Fruit fly (Drosophila melanogaster) whole organism, embryonic: ENCODE data around the gene CG4497.

ENCODE experiments used
- B-H2 ChIP-seq: fragments of 200-800 bp; sonication (Bioruptor generic); optimal IDR thresholded peaks from 2 replicates; lab custom pipeline; 2018; ENCODE audit warnings: missing biosample characterization, mild to moderate bottlenecking, missing genetic modification characterization
- CG10654 ChIP-seq: fragments of 200-800 bp; sonication (Bioruptor generic); optimal IDR thresholded peaks from 2 replicates; lab custom pipeline; 2016; ENCODE audit warnings: missing biosample characterization, missing genetic modification characterization
- CG10959 ChIP-seq: fragments of 200-800 bp; sonication (Bioruptor generic); IDR thresholded peaks from 2 replicates; pipeline ENCODE4 v1.3.6; 2022; ENCODE audit warnings: missing biosample characterization, missing genetic modification characterization
- CG12769 ChIP-seq: fragments of 200-800 bp; sonication (Bioruptor generic); optimal IDR thresholded peaks from 2 replicates; lab custom pipeline; 2019; ENCODE audit warnings: missing biosample characterization, mild to moderate bottlenecking, missing genetic modification characterization, moderate library complexity
- CG12942 ChIP-seq: fragments of 200-800 bp; sonication (Bioruptor generic); optimal IDR thresholded peaks from 3 replicates; lab custom pipeline; 2016; ENCODE audit warnings: missing biosample characterization, missing genetic modification characterization
- CG13775 ChIP-seq: fragments of 200-800 bp; sonication (Bioruptor generic); optimal IDR thresholded peaks from 3 replicates; lab custom pipeline; 2017; ENCODE audit warnings: missing biosample characterization, mild to moderate bottlenecking, missing genetic modification characterization
- CG14965 ChIP-seq: fragments of 200-800 bp; sonication (Bioruptor generic); optimal IDR thresholded peaks from 2 replicates; lab custom pipeline; 2016; ENCODE audit warnings: missing biosample characterization, missing genetic modification characterization, borderline replicate concordance
- CG15601 ChIP-seq: fragments of 200-800 bp; sonication (Bioruptor generic); optimal IDR thresholded peaks from 3 replicates; lab custom pipeline; 2019; ENCODE audit warnings: missing biosample characterization, mild to moderate bottlenecking, missing genetic modification characterization, moderate library complexity
- CG1602 ChIP-seq: fragments of 200-800 bp; sonication (Bioruptor generic); optimal IDR thresholded peaks from 3 replicates; lab custom pipeline; 2016; ENCODE audit warnings: missing biosample characterization, missing genetic modification characterization
- CG16813 ChIP-seq: fragments of 200-800 bp; sonication (Bioruptor generic); IDR thresholded peaks from 3 replicates; pipeline ENCODE4 v1.3.6; 2022; ENCODE audit warnings: missing biosample characterization, missing genetic modification characterization; ENCODE audit not compliant: partially characterized antibody
- CG18262 ChIP-seq: fragments of 200-800 bp; optimal IDR thresholded peaks from 3 replicates; lab custom pipeline; 2019; ENCODE audit warnings: missing biosample characterization, mild to moderate bottlenecking, missing genetic modification characterization, moderate library complexity
- CG2129 ChIP-seq: fragments of 200-800 bp; sonication (Bioruptor generic); IDR thresholded peaks from 2 replicates; pipeline ENCODE4 v1.3.6; 2022; ENCODE audit warnings: missing biosample characterization, missing genetic modification characterization; ENCODE audit not compliant: partially characterized antibody
- CG31388 ChIP-seq: fragments of 200-800 bp; sonication (Bioruptor generic); optimal IDR thresholded peaks from 2 replicates; lab custom pipeline; 2016; ENCODE audit warnings: missing biosample characterization, missing genetic modification characterization
- CG33557 ChIP-seq: fragments of 200-800 bp; sonication (Bioruptor generic); optimal IDR thresholded peaks from 2 replicates; lab custom pipeline; 2019; ENCODE audit warnings: missing biosample characterization, mild to moderate bottlenecking, missing genetic modification characterization, moderate library complexity
- CG34224 ChIP-seq: fragments of 200-800 bp; sonication (Bioruptor generic); IDR thresholded peaks from 3 replicates; pipeline ENCODE4 v1.3.6; 2022; ENCODE audit warnings: missing biosample characterization, missing genetic modification characterization; ENCODE audit not compliant: partially characterized antibody
- CG5245 ChIP-seq: fragments of 200-800 bp; sonication (Bioruptor generic); optimal IDR thresholded peaks from 3 replicates; lab custom pipeline; 2016; ENCODE audit warnings: missing biosample characterization, missing genetic modification characterization
- CG6765 ChIP-seq: fragments of 200-800 bp; sonication (Bioruptor generic); optimal IDR thresholded peaks from 3 replicates; lab custom pipeline; 2017; ENCODE audit warnings: missing biosample characterization, mild to moderate bottlenecking, missing genetic modification characterization
- CG7372 ChIP-seq: fragments of 200-800 bp; sonication (Bioruptor generic); IDR thresholded peaks from 2 replicates; pipeline ENCODE4 v1.3.6; 2022; ENCODE audit warnings: missing biosample characterization, missing genetic modification characterization
- CG9797 ChIP-seq: fragments of 200-800 bp; sonication (Bioruptor generic); optimal IDR thresholded peaks from 3 replicates; lab custom pipeline; 2018; ENCODE audit warnings: missing biosample characterization, mild to moderate bottlenecking, missing genetic modification characterization
- D ChIP-seq, 2 experiments: fragments of 200-800 bp in 1 of 2; fragments of >200 bp in 1 of 2; sonication (Bioruptor generic) in 1 of 2; optimal IDR thresholded peaks; 2 replicates in 1 of 2; 3 replicates in 1 of 2; lab custom pipeline; 2017; ENCODE audit warnings: mild to moderate bottlenecking in 1 of 2, missing biosample characterization in 1 of 2, missing genetic modification characterization in 1 of 2, missing genetic modification reagents in 1 of 2
- Dip2 ChIP-seq: fragments of 200-800 bp; sonication (Bioruptor generic); IDR thresholded peaks from 2 replicates; pipeline ENCODE4 v1.3.6; 2022; ENCODE audit warnings: missing biosample characterization, missing genetic modification characterization
- Fer3 ChIP-seq: fragments of 200-800 bp; sonication (Bioruptor generic); optimal IDR thresholded peaks from 2 replicates; lab custom pipeline; 2018; ENCODE audit warnings: missing biosample characterization, mild to moderate bottlenecking, missing genetic modification characterization, moderate library complexity
- HLH54F ChIP-seq: fragments of 200-800 bp; sonication (Bioruptor generic); optimal IDR thresholded peaks from 3 replicates; lab custom pipeline; 2016; ENCODE audit warnings: missing biosample characterization, missing genetic modification characterization
- HLHmδ ChIP-seq: fragments of 200-800 bp; sonication (Bioruptor generic); optimal IDR thresholded peaks from 2 replicates; lab custom pipeline; 2018; ENCODE audit warnings: missing biosample characterization, mild to moderate bottlenecking, missing genetic modification characterization, moderate library complexity
- HmgD ChIP-seq: fragments of 200-800 bp; sonication (Bioruptor generic); optimal IDR thresholded peaks from 3 replicates; lab custom pipeline; 2016; ENCODE audit warnings: missing biosample characterization, missing genetic modification characterization
- Hr3 ChIP-seq: fragments of 200-800 bp; sonication (Bioruptor generic); optimal IDR thresholded peaks from 3 replicates; lab custom pipeline; 2016; ENCODE audit warnings: missing biosample characterization, missing genetic modification characterization
- Kr ChIP-seq: fragments of 200-800 bp; sonication (Bioruptor generic); optimal IDR thresholded peaks from 2 replicates; lab custom pipeline; 2017; ENCODE audit warnings: missing biosample characterization, mild to moderate bottlenecking, missing genetic modification characterization
- Med ChIP-seq: fragments of 200-800 bp; sonication (Bioruptor generic); peaks from one replicate; lab custom pipeline; 2016; ENCODE audit warnings: missing biosample characterization, missing genetic modification characterization, mild to moderate bottlenecking, inconsistent platforms, moderate library complexity
- NC2α ChIP-seq: fragments of 200-800 bp; sonication (Bioruptor generic); optimal IDR thresholded peaks from 2 replicates; lab custom pipeline; 2016; ENCODE audit warnings: missing biosample characterization, missing genetic modification characterization
- Poxn ChIP-seq: fragments of 200-800 bp; sonication (Bioruptor generic); IDR thresholded peaks from 2 replicates; pipeline ENCODE4 v1.3.6; 2022; ENCODE audit warnings: missing biosample characterization, missing genetic modification characterization
- Sin3A ChIP-seq: fragments of >200 bp; optimal IDR thresholded peaks from 2 replicates; lab custom pipeline; 2018
- Six4 ChIP-seq: fragments of 200-800 bp; sonication (Bioruptor generic); optimal IDR thresholded peaks from 2 replicates; lab custom pipeline; 2016; ENCODE audit warnings: missing biosample characterization, missing genetic modification characterization
- Sox100B ChIP-seq: fragments of 200-800 bp; sonication (Bioruptor generic); optimal IDR thresholded peaks from 3 replicates; lab custom pipeline; 2018; ENCODE audit warnings: missing biosample characterization, mild to moderate bottlenecking, missing genetic modification characterization
- ara ChIP-seq: fragments of 200-800 bp; sonication (Bioruptor generic); IDR thresholded peaks from 2 replicates; pipeline ENCODE4 v1.3.6; 2022; ENCODE audit warnings: missing biosample characterization, missing genetic modification characterization
- az2 ChIP-seq: fragments of 200-800 bp; sonication (Bioruptor generic); optimal IDR thresholded peaks from 3 replicates; lab custom pipeline; 2016; ENCODE audit warnings: missing biosample characterization, missing genetic modification characterization
- br ChIP-seq: fragments of >200 bp; optimal IDR thresholded peaks from 2 replicates; lab custom pipeline; 2017
- grau ChIP-seq: fragments of 200-800 bp; optimal IDR thresholded peaks from 3 replicates; lab custom pipeline; 2019; ENCODE audit warnings: missing biosample characterization, mild to moderate bottlenecking, missing genetic modification characterization, moderate library complexity
- hb ChIP-seq: fragments of 200-800 bp; sonication (Bioruptor generic); IDR thresholded peaks from 3 replicates; pipeline ENCODE4 v1.3.6; 2022; ENCODE audit warnings: missing biosample characterization, missing genetic modification characterization; ENCODE audit not compliant: partially characterized antibody
- inv ChIP-seq: fragments of 200-800 bp; sonication (Bioruptor generic); IDR thresholded peaks from 2 replicates; pipeline ENCODE4 v1.3.6; 2022; ENCODE audit warnings: missing biosample characterization, missing genetic modification characterization; ENCODE audit not compliant: partially characterized antibody
- lov ChIP-seq, 2 experiments: fragments of 200-800 bp in 1 of 2; fragments of >200 bp in 1 of 2; sonication (Bioruptor generic) in 1 of 2; IDR thresholded peaks in 1 of 2; optimal IDR thresholded peaks in 1 of 2; 2 replicates in 1 of 2; 3 replicates in 1 of 2; pipeline versions ENCODE4 v1.3.6 to Lab custom; 2017 to 2022; ENCODE audit warnings: missing biosample characterization in 1 of 2, missing genetic modification characterization in 1 of 2
- onecut ChIP-seq: fragments of 200-800 bp; sonication (Bioruptor generic); IDR thresholded peaks from 2 replicates; pipeline ENCODE4 v1.3.6; 2022; ENCODE audit warnings: missing biosample characterization, missing genetic modification characterization
- pita ChIP-seq: fragments of 200-800 bp; sonication (Bioruptor generic); optimal IDR thresholded peaks from 2 replicates; lab custom pipeline; 2017; ENCODE audit warnings: missing biosample characterization, mild to moderate bottlenecking, missing genetic modification characterization
- slou ChIP-seq: fragments of 200-800 bp; sonication (Bioruptor generic); optimal IDR thresholded peaks from 3 replicates; lab custom pipeline; 2016; ENCODE audit warnings: missing biosample characterization, missing genetic modification characterization
- stc ChIP-seq: fragments of 200-800 bp; sonication (Bioruptor generic); IDR thresholded peaks from 2 replicates; pipeline ENCODE4 v1.3.6; 2022; ENCODE audit warnings: missing biosample characterization, missing genetic modification characterization
- twi ChIP-seq: fragments of 200-800 bp; optimal IDR thresholded peaks from 2 replicates; lab custom pipeline; 2019; ENCODE audit warnings: missing biosample characterization, mild to moderate bottlenecking, missing genetic modification characterization, moderate library complexity
- vfl ChIP-seq: fragments of 200-800 bp; sonication (Bioruptor generic); optimal IDR thresholded peaks from 2 replicates; lab custom pipeline; 2016; ENCODE audit warnings: missing biosample characterization, missing genetic modification characterization
- wor ChIP-seq: fragments of 200-800 bp; sonication (Bioruptor generic); IDR thresholded peaks from 2 replicates; pipeline ENCODE4 v1.3.6; 2022; ENCODE audit warnings: missing biosample characterization, missing genetic modification characterization
- zen ChIP-seq: fragments of 200-800 bp; sonication (Bioruptor generic); optimal IDR thresholded peaks from 3 replicates; lab custom pipeline; 2018; ENCODE audit warnings: missing biosample characterization, mild to moderate bottlenecking, missing genetic modification characterization, moderate library complexity
- zen2 ChIP-seq: fragments of 200-800 bp; sonication (Bioruptor generic); IDR thresholded peaks from 3 replicates; pipeline ENCODE4 v1.3.6; 2022; ENCODE audit warnings: missing biosample characterization, missing genetic modification characterization; ENCODE audit not compliant: partially characterized antibody

The CG4497 gene

dm6 chr2L:7219650-7220267, 25.4 kb upstream of the CG4497 start, which contains the start of gene CG13784 (continued):
- TF ChIP-seq CG10959 (GFP tag; lab: Robert Waterston, UW) (no peak), zen2 (no peak), onecut (peak; percentile 11), CG12942 (GFP tag; lab: Kevin White, UChicago) (no peak), Kr (no peak), inv (peak; percentile 19; the same call in 1 of the 2 replicates), Sin3A (peak; percentile 22), az2 (GFP tag; lab: Kevin White, UChicago) (no peak), HLHmδ (GFP tag; lab: Kevin White, UChicago) (peak; percentile 83), slou (GFP tag; lab: Kevin White, UChicago) (no peak), CG10654 (GFP tag; lab: Kevin White, UChicago) (no peak), B-H2 (GFP tag; lab: Kevin White, UChicago) (peak; percentile 57), hb (no peak), CG15601 (tag; lab: Kevin White, UChicago) (peak; percentile 35), HLH54F (GFP tag; lab: Kevin White, UChicago) (no peak), ara (GFP tag; lab: Robert Waterston, UW) (no peak; the same call in 1 of the 2 replicates), zen (tag; lab: Kevin White, UChicago) (peak; percentile 69), vfl (GFP tag; lab: Kevin White, UChicago) (peak; percentile 7), CG13775 (GFP tag; lab: Kevin White, UChicago) (no peak), CG31388 (GFP tag; lab: Kevin White, UChicago) (no peak), CG16813 (GFP tag; lab: Robert Waterston, UW) (peak; percentile 53; the same call in 2 of the 3 replicates), Poxn (GFP tag; lab: Robert Waterston, UW) (no peak), CG33557 (GFP tag; lab: Kevin White, UChicago) (no peak), Med (GFP tag; lab: Kevin White, UChicago) (peak; percentile 91), CG12769 (no peak), CG14965 (GFP tag; lab: Kevin White, UChicago) (no peak), Fer3 (peak; percentile 13), pita (GFP tag; lab: Kevin White, UChicago) (no peak), Six4 (no peak), stc (GFP tag; lab: Robert Waterston, UW) (peak; percentile 16; the same call in 1 of the 2 replicates), CG18262 (tag; lab: Kevin White, UChicago) (peak; percentile 40), CG5245 (GFP tag; lab: Kevin White, UChicago) (no peak), twi (tag; lab: Kevin White, UChicago) (peak; percentile 22), CG7372 (no peak), CG6765 (GFP tag; lab: Kevin White, UChicago) (peak; percentile 33), br (lab: Kevin White, UChicago) (no peak), HmgD (GFP tag; lab: Kevin White, UChicago) (peak; percentile 31), NC2α (GFP tag; lab: Kevin White, UChicago) (no peak), CG1602 (GFP tag; lab: Kevin White, UChicago) (no peak), CG34224 (GFP tag; lab: Robert Waterston, UW) (no peak), lov (optimal IDR thresholded peaks at IDR 0.05; lab: Kevin White, UChicago) (no peak), lov (GFP tag; IDR thresholded peaks at IDR 0.05; lab: Robert Waterston, UW) (0 out of 3 replicates have a peak, but pooled peaks have one; percentile 9), CG2129 (no peak), grau (tag; lab: Kevin White, UChicago) (peak; percentile 20), CG9797 (GFP tag; lab: Kevin White, UChicago) (peak; percentile 92), Sox100B (no peak), wor (GFP tag; lab: Robert Waterston, UW) (no peak), Hr3 (GFP tag; lab: Kevin White, UChicago) (no peak), D (optimal IDR thresholded peaks at IDR 0.05; lab: Kevin White, UChicago) (no peak), D (GFP tag; optimal IDR thresholded peaks at IDR 0.05; lab: Kevin White, UChicago) (no peak), Dip2 (GFP tag; lab: Robert Waterston, UW) (no peak)
